Fruit fly (Drosophila melanogaster): ENCODE results near the gene CG31522.
A peak's percentile ranks its signal among the peaks of the same experiment; 100 is the strongest.

Gene CG31522

DNA sequence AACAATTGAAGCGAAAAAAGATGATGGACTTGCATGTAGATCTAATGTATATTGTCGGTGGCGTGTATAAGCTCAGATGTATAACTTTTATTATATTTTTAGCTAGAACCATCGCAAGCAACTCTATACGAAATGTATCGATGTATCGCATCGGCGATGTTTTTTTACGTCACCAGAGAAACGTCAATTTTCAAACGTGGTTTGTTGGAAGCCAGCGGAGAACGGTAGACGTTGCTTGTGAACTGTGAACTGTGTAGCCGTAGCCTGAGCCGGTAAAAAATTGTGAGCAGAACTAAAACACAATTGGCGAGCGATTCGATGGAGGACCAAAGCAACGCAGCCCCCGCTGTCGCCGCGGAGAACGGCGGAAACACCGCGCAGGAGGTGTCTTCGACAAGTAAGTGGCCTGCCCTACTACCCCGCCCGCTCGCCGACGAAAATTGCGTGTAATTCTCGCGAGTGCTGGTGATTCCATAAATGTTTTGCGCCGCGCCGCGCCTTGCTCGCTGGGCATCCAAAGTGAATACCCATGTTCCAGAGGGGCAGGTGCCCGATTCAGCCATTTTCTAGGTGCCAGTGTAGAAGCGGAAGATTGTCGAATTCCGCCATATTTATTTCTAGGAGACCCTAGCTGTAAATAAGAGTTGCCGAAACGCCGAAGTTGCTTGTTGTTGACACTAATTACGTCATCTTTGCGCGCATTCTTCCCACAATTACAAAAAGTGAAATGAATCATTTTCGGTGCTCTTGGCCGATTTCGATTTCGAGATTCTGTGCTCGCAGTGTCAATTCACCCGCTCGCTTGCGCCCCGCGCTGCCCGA lies 59.6 kb downstream of the CG31522 start, which contains the start of gene lost (continued):
- TF ChIP-seq aop (GFP tag; IDR thresholded peaks at IDR 0.05), result no peak
- TF ChIP-seq Trl (optimal IDR thresholded peaks at IDR 0.05), result peak in 1 of 2 experiments; percentile 20
- no peak for TF ChIP-seq Trl (GFP tag; optimal IDR thresholded peaks at IDR 0.05)
- peak; percentile 99 for TF ChIP-seq Opbp (GFP tag; IDR thresholded peaks at IDR 0.05; ENCODE audit: partially characterized antibody)
- TF ChIP-seq pum (GFP tag; optimal IDR thresholded peaks at IDR 0.05), result no peak
- peak; percentile 3 for TF ChIP-seq D19A (tag; optimal IDR thresholded peaks at IDR 0.05)
- peak; percentile 49; the same call in 2 of the 3 replicates for TF ChIP-seq Dbx (GFP tag; IDR thresholded peaks at IDR 0.05)
- TF ChIP-seq slou (GFP tag; optimal IDR thresholded peaks at IDR 0.05), result no peak
- no peak for TF ChIP-seq CG11247 (GFP tag; IDR thresholded peaks at IDR 0.05)
- no peak for TF ChIP-seq tup (GFP tag; optimal IDR thresholded peaks at IDR 0.05)
- no peak for TF ChIP-seq fd96Cb (tag; optimal IDR thresholded peaks at IDR 0.05)
- TF ChIP-seq H2.0 (GFP tag; IDR thresholded peaks at IDR 0.05), result no peak; the same call in 1 of the 2 replicates
- no peak for TF ChIP-seq CG9609 (GFP tag; optimal IDR thresholded peaks at IDR 0.05)
- no peak for TF ChIP-seq Aef1 (GFP tag; IDR thresholded peaks at IDR 0.05)
- TF ChIP-seq BtbVII (GFP tag; optimal IDR thresholded peaks at IDR 0.05), result no peak
- peak; percentile 90 for TF ChIP-seq CG2129 (GFP tag; IDR thresholded peaks at IDR 0.05; ENCODE audit: partially characterized antibody)
- no peak for TF ChIP-seq Poxn (GFP tag; IDR thresholded peaks at IDR 0.05)
- no peak for TF ChIP-seq CG17612 (GFP tag; IDR thresholded peaks at IDR 0.05)
- TF ChIP-seq CG31365 (tag; optimal IDR thresholded peaks at IDR 0.05), result no peak
- peak; percentile 28 for TF ChIP-seq ewg (GFP tag; optimal IDR thresholded peaks at IDR 0.05)
- TF ChIP-seq ci (GFP tag; IDR thresholded peaks at IDR 0.05), result peak; percentile 51; the same call in 1 of the 3 replicates
- no peak; the same call in 2 of the 3 replicates for TF ChIP-seq B-H1 (GFP tag; IDR thresholded peaks at IDR 0.05)
- no peak for TF ChIP-seq CG6254 (GFP tag; optimal IDR thresholded peaks at IDR 0.05)
- peak; percentile 4 for TF ChIP-seq CG15479 (GFP tag; optimal IDR thresholded peaks at IDR 0.05)
- peak; percentile 3 for TF ChIP-seq pb (GFP tag; optimal IDR thresholded peaks at IDR 0.05)
- no peak for TF ChIP-seq Oli (tag; optimal IDR thresholded peaks at IDR 0.05)
- TF ChIP-seq CG34224 (GFP tag; IDR thresholded peaks at IDR 0.05; ENCODE audit: partially characterized antibody), result peak; percentile 98
- TF ChIP-seq Kr (GFP tag; optimal IDR thresholded peaks at IDR 0.05), result no peak
- no peak; the same call in 2 of the 3 replicates for TF ChIP-seq so (GFP tag; IDR thresholded peaks at IDR 0.05)
- TF ChIP-seq CG3847 (GFP tag; IDR thresholded peaks at IDR 0.05), result peak; percentile 27; the same call in 1 of the 2 replicates
- peak; percentile 61 for TF ChIP-seq sob (GFP tag; IDR thresholded peaks at IDR 0.05)
- no peak for TF ChIP-seq z (GFP tag; IDR thresholded peaks at IDR 0.05)
- TF ChIP-seq CG15073 (GFP tag; optimal IDR thresholded peaks at IDR 0.05), result no peak
- TF ChIP-seq abd-A (tag; optimal IDR thresholded peaks at IDR 0.05), result no peak
- TF ChIP-seq CG7987 (GFP tag; optimal IDR thresholded peaks at IDR 0.05), result peak; percentile 38
- TF ChIP-seq CG31224 (GFP tag; IDR thresholded peaks at IDR 0.05), result no peak; the same call in 1 of the 2 replicates
- peak; percentile 94 for TF ChIP-seq Dref (GFP tag; IDR thresholded peaks at IDR 0.05)
- no peak for TF ChIP-seq CG30403 (GFP tag; optimal IDR thresholded peaks at IDR 0.05)
- peak; percentile 32 for TF ChIP-seq CG18262 (tag; optimal IDR thresholded peaks at IDR 0.05)
- peak; percentile 59 for TF ChIP-seq CG1024 (GFP tag; IDR thresholded peaks at IDR 0.05)
- no peak for TF ChIP-seq CG12236 (GFP tag; optimal IDR thresholded peaks at IDR 0.05)
- TF ChIP-seq CG1832 (GFP tag; optimal IDR thresholded peaks at IDR 0.05), result no peak
- no peak for TF ChIP-seq CG6175 (GFP tag; IDR thresholded peaks at IDR 0.05)
- no peak for TF ChIP-seq chn (GFP tag; optimal IDR thresholded peaks at IDR 0.05)
- TF ChIP-seq Bteb2 (GFP tag; optimal IDR thresholded peaks at IDR 0.05), result no peak
- no peak for TF ChIP-seq pros (GFP tag; optimal IDR thresholded peaks at IDR 0.05)
- no peak for TF ChIP-seq bsh (GFP tag; optimal IDR thresholded peaks at IDR 0.05)
- TF ChIP-seq cas (GFP tag; IDR thresholded peaks at IDR 0.05), result no peak
- TF ChIP-seq trh (GFP tag; optimal IDR thresholded peaks at IDR 0.05), result no peak
- peak; percentile 70 for TF ChIP-seq HmgZ (tag; optimal IDR thresholded peaks at IDR 0.05)
